Fruit fly (Drosophila melanogaster) whole organism, prepupa: ENCODE data around the gene Polr3E.

Source experiments
- CG3032 ChIP-seq: fragments of 200-800 bp; optimal IDR thresholded peaks from 2 replicates; lab custom pipeline; 2019; ENCODE audit warnings: missing biosample characterization, mild to moderate bottlenecking, missing genetic modification characterization, moderate library complexity
- CG6792 ChIP-seq: fragments of 200-800 bp; sonication (Bioruptor generic); optimal IDR thresholded peaks from 3 replicates; lab custom pipeline; 2016; ENCODE audit warnings: missing biosample characterization, missing genetic modification characterization
- Sox14 ChIP-seq: fragments of 200-800 bp; sonication (Bioruptor generic); optimal IDR thresholded peaks from 3 replicates; lab custom pipeline; 2016; ENCODE audit warnings: missing biosample characterization, missing genetic modification characterization
- cyc ChIP-seq: fragments of 200-800 bp; sonication (Bioruptor generic); optimal IDR thresholded peaks from 3 replicates; lab custom pipeline; 2016; ENCODE audit warnings: missing biosample characterization, missing genetic modification characterization
- pdm3 ChIP-seq: fragments of 200-800 bp; sonication (Bioruptor generic); optimal IDR thresholded peaks from 3 replicates; lab custom pipeline; 2016; ENCODE audit warnings: missing biosample characterization, missing genetic modification characterization

DNA sequence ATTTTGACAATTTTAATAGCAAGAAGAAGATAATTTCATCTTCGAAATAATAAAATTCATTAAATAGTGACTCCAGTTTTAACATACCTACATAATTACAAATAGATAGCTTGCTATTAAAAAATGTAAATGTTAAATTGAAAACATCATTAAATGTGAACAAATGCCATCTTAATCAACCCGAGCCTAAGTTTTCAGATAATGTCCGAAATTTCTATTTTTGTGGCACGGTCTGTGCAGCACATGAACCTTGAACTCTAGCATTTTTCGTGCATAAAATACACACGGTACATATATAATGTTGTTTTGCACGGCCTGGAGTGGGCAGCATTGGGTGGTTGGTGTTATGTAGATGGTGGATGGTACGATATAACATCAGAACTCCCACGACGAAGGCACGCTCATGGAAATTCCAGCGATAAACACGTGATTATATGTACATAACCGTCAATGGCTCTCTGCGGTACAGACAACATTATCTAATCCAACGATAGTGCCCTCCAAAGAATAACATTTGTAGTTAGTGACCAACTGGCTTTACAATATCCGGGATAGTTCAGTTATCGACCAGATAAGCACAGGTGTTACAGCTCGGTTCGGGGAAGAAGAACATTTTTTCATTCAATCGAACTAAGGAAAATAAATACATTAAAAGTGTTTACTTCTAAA, 18.6 kb downstream of the Polr3E start:
- no peak for TF ChIP-seq pdm3 (GFP tag; lab: Kevin White, UChicago)
- no peak for TF ChIP-seq CG6792 (GFP tag; lab: Kevin White, UChicago)
- TF ChIP-seq cyc (GFP tag; lab: Kevin White, UChicago) = no peak
- TF ChIP-seq CG3032 (tag; lab: Kevin White, UChicago) = no peak
- TF ChIP-seq Sox14 (GFP tag; lab: Kevin White, UChicago) = no peak
